Worm (Caenorhabditis elegans): ENCODE measurements around the gene tsp-12.

Gene tsp-12

ce11 chrIV:10126544-10126943 lies 23.9 kb downstream of the tsp-12 start, which contains the start of gene ctf-18:
Gene ctf-18, minus strand, starts transcription at chrIV:10126644.
- TF ChIP-seq tbx-2 (tag; optimal IDR thresholded peaks at IDR 0.05) (no peak), sox-4 (tag; optimal IDR thresholded peaks at IDR 0.05) (no peak), ceh-45 (GFP tag; IDR thresholded peaks at IDR 0.05) (no peak), K09A11.1 (tag; optimal IDR thresholded peaks at IDR 0.05; ENCODE audit: insufficient read depth) (no peak), sox-2 (GFP tag; IDR thresholded peaks at IDR 0.05) (no peak), sdc-2 (tag; optimal IDR thresholded peaks at IDR 0.05) (no peak), odd-2 (tag; optimal IDR thresholded peaks at IDR 0.05) (no peak), pax-1 (tag; optimal IDR thresholded peaks at IDR 0.05) (no peak), pqm-1 (tag; optimal IDR thresholded peaks at IDR 0.05) (no peak)

ce11 chrIV:10122205-10122604 lies 28.2 kb downstream of the tsp-12 start, which contains the start of gene irld-21:
Gene irld-21, minus strand, starts transcription at chrIV:10122305.
- TF ChIP-seq pros-1 (tag; optimal IDR thresholded peaks at IDR 0.05) (no peak), hlh-15 (tag; optimal IDR thresholded peaks at IDR 0.05) (no peak), pat-9 (tag; optimal IDR thresholded peaks at IDR 0.05) (no peak), pax-1 (tag; optimal IDR thresholded peaks at IDR 0.05) (no peak), ceh-34 (tag; optimal IDR thresholded peaks at IDR 0.05) (no peak), pha-4 (tag; optimal IDR thresholded peaks at IDR 0.05) (no peak), sox-4 (tag; optimal IDR thresholded peaks at IDR 0.05) (no peak), T23F11.4 (GFP tag; optimal IDR thresholded peaks at IDR 0.05) (no peak), hlh-6 (tag; optimal IDR thresholded peaks at IDR 0.05) (no peak), ama-1 (optimal IDR thresholded peaks at IDR 0.05) (no peak), ceh-19 (GFP tag; optimal IDR thresholded peaks at IDR 0.05) (no peak), C38D4.7 (GFP tag; optimal IDR thresholded peaks at IDR 0.05) (no peak), ceh-6 (GFP tag; optimal IDR thresholded peaks at IDR 0.05) (no peak), K09A11.1 (tag; optimal IDR thresholded peaks at IDR 0.05; ENCODE audit: insufficient read depth) (no peak), ceh-24 (tag; optimal IDR thresholded peaks at IDR 0.05) (no peak), odd-2 (tag; optimal IDR thresholded peaks at IDR 0.05) (no peak), ceh-45 (GFP tag; IDR thresholded peaks at IDR 0.05) (no peak), ceh-48 (tag; optimal IDR thresholded peaks at IDR 0.05) (no peak), nhr-232 (tag; optimal IDR thresholded peaks at IDR 0.05) (no peak)

ce11 chrIV:10116765-10117164 lies 33.6 kb downstream of the tsp-12 start:
- no peak for TF ChIP-seq unc-42 (tag; optimal IDR thresholded peaks at IDR 0.05)
- no peak for TF ChIP-seq ama-1 (optimal IDR thresholded peaks at IDR 0.05)
- no peak for TF ChIP-seq pros-1 (tag; optimal IDR thresholded peaks at IDR 0.05)
- no peak for TF ChIP-seq pag-3 (tag; optimal IDR thresholded peaks at IDR 0.05; ENCODE audit: borderline replicate concordance)
- TF ChIP-seq ceh-48 (tag; optimal IDR thresholded peaks at IDR 0.05), result no peak
- no peak for TF ChIP-seq fax-1 (tag; optimal IDR thresholded peaks at IDR 0.05)
- no peak for TF ChIP-seq sdc-2 (tag; optimal IDR thresholded peaks at IDR 0.05)
- TF ChIP-seq npax-4 (tag; optimal IDR thresholded peaks at IDR 0.05), result no peak
- no peak for TF ChIP-seq elt-4 (tag; optimal IDR thresholded peaks at IDR 0.05)
- TF ChIP-seq ceh-45 (GFP tag; IDR thresholded peaks at IDR 0.05), result no peak
- no peak for TF ChIP-seq pqm-1 (tag; optimal IDR thresholded peaks at IDR 0.05)
- TF ChIP-seq F13H6.1 (tag; optimal IDR thresholded peaks at IDR 0.05), result no peak

- no peak for TF ChIP-seq fkh-6 (tag; optimal IDR thresholded peaks at IDR 0.05)
- no peak for TF ChIP-seq unc-3 (GFP tag; conservative IDR thresholded peaks at IDR 0.05)
- TF ChIP-seq unc-3 (tag; optimal IDR thresholded peaks at IDR 0.05), result no peak
- TF ChIP-seq ceh-24 (tag; optimal IDR thresholded peaks at IDR 0.05), result no peak
- no peak for TF ChIP-seq odd-2 (tag; optimal IDR thresholded peaks at IDR 0.05)
- TF ChIP-seq ztf-16 (tag; optimal IDR thresholded peaks at IDR 0.05), result no peak
- TF ChIP-seq ceh-9 (tag; optimal IDR thresholded peaks at IDR 0.05), result no peak
- TF ChIP-seq lin-11 (tag; optimal IDR thresholded peaks at IDR 0.05), result no peak
These were observed 35.3 kb downstream of the tsp-12 start, which contains the start of gene C04G2.10 for ce11 chrIV:10115142-10115541. Gene C04G2.10, plus strand, starts transcription at chrIV:10115442.

ce11 chrIV:10112570-10112969 lies 37.8 kb downstream of the tsp-12 start, which contains the start of gene nsph-3.2:
Gene nsph-3.2, plus strand, starts transcription at chrIV:10112870.
- TF ChIP-seq elt-4 (tag; optimal IDR thresholded peaks at IDR 0.05) (no peak), ama-1 (optimal IDR thresholded peaks at IDR 0.05) (no peak), unc-3 (GFP tag; conservative IDR thresholded peaks at IDR 0.05) (no peak), unc-3 (tag; optimal IDR thresholded peaks at IDR 0.05) (no peak), elt-2 (tag; optimal IDR thresholded peaks at IDR 0.05) (no peak), lin-11 (tag; optimal IDR thresholded peaks at IDR 0.05) (no peak), ceh-34 (tag; optimal IDR thresholded peaks at IDR 0.05) (no peak), nfya-1 (tag; optimal IDR thresholded peaks at IDR 0.05) (no peak), npax-4 (tag; optimal IDR thresholded peaks at IDR 0.05) (no peak)

Data from whole organism, late embryonic.